Worm (Caenorhabditis elegans) whole organism, L4/young adult: ENCODE data around the gene K07C11.10.

Experiments used
- W03F9.2 ChIP-seq: fragments of 150-350 bp; optimal IDR thresholded peaks from 2 replicates; lab custom pipeline; 2014; ENCODE audit warnings: missing biosample characterization, missing genetic modification characterization
- dao-5 ChIP-seq: sonication (generic microtip); optimal IDR thresholded peaks from 2 replicates; lab custom pipeline; 2016; ENCODE audit warnings: missing genotype, missing genetic modification characterization, moderate library complexity, missing compliant biosample characterization
- him-1 ChIP-seq: sonication (generic microtip); optimal IDR thresholded peaks from 2 replicates; lab custom pipeline; 2016; ENCODE audit warnings: missing genotype, missing genetic modification reagents, missing genetic modification characterization, missing compliant biosample characterization

K07C11.10 gene

ce11 chrV:8226812-8227211 lies at the start of gene K07C11.10:
Gene K07C11.10, minus strand, starts transcription at chrV:8226912.
- TF ChIP-seq him-1 (tag; lab: Kevin White, UChicago) = no peak
- no peak for TF ChIP-seq W03F9.2 (tag; lab: Kevin White, UChicago)
- TF ChIP-seq dao-5 (tag; lab: Kevin White, UChicago) = no peak

- TF ChIP-seq him-1 (tag; lab: Kevin White, UChicago) = no peak
- TF ChIP-seq dao-5 (tag; lab: Kevin White, UChicago) = no peak
- no peak for TF ChIP-seq W03F9.2 (tag; lab: Kevin White, UChicago)
Measured at ce11 chrV:8271995-8272394, 45.3 kb upstream of the K07C11.10 start, which contains the start of gene asp-5. Gene asp-5, plus strand, starts transcription at chrV:8272385.

DNA sequence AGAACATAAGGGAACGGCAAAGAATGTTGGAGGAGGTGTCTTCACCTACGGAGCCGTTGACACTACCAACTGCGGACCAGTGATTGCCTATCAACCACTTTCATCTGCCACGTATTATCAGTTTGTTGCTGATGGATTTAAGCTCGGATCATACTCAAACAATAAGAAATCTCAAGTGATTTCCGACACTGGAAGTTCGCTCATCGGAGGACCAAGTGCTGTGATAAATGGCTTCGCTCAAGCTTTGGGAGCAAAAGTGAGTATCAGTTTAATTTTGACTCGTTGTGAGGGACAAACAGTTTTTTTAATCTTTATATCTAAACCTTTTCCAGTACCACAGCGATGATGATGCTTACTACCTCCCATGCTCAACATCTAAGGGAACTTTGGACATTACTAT lies 44.7 kb upstream of the K07C11.10 start:
- TF ChIP-seq W03F9.2 (tag; lab: Kevin White, UChicago) (no peak), dao-5 (tag; lab: Kevin White, UChicago) (no peak), him-1 (tag; lab: Kevin White, UChicago) (no peak)

- TF ChIP-seq him-1 (tag; lab: Kevin White, UChicago) = no peak
- no peak for TF ChIP-seq W03F9.2 (tag; lab: Kevin White, UChicago)
- no peak for TF ChIP-seq dao-5 (tag; lab: Kevin White, UChicago)
Measured at ce11 chrV:8269878-8270277, 43.2 kb upstream of the K07C11.10 start.

ce11 chrV:8268902-8269301 lies 42.2 kb upstream of the K07C11.10 start, which contains the start of the genes asp-6 and asp-12:
Gene asp-6, minus strand, starts transcription at chrV:8268937.
Gene asp-12, plus strand, starts transcription at chrV:8269210.
- TF ChIP-seq him-1 (tag; lab: Kevin White, UChicago) (no peak), W03F9.2 (tag; lab: Kevin White, UChicago) (no peak), dao-5 (tag; lab: Kevin White, UChicago) (no peak)

- TF ChIP-seq him-1 (tag; lab: Kevin White, UChicago) (no peak), W03F9.2 (tag; lab: Kevin White, UChicago) (no peak), dao-5 (tag; lab: Kevin White, UChicago) (no peak)
Measured at ce11 chrV:8267275-8267674, 40.6 kb upstream of the K07C11.10 start.

DNA sequence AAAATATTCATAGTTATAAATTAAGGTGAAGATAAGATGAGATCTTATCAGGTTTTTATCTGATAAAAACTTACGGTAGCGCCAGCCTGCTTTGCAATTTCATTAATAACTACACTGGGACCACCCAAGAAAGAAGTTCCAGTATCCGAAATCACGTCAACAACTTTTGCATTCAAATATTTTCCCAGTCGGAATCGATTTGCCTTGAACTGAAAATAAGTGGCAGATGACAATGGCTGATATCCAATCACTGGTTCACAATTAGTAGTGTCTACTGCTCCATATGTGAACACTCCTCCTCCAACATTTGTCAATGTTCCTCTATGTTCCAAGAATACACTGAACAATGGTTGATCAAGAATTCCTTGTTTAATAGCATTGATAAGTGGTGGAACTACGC lies 39.5 kb upstream of the K07C11.10 start, which contains the start of gene F21F8.5:
F21F8.5 (minus strand) TSS at position 101 of the 400 bp plus-strand sequence.
- TF ChIP-seq him-1 (tag; lab: Kevin White, UChicago) = no peak
- TF ChIP-seq dao-5 (tag; lab: Kevin White, UChicago) = no peak
- no peak for TF ChIP-seq W03F9.2 (tag; lab: Kevin White, UChicago)

DNA sequence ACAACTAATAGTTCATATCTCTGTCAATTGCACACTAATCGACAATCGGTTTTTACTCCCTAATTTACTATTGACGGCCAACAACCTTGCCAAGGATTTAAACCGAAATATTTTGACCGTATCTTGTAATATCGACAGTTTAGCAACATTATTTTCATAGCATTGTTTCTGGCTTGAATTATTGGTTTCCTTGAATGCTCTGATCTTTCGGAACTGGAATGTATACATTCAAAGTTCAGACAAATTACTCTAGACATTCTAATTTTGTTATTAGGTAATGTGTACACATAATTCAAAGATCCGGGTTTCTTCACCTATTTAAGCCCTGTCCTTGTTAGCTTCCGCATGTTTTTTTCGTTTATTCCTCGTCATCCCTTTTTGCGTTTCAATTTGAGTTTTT lies 37.2 kb upstream of the K07C11.10 start, which contains the start of gene C16D9.9:
C16D9.9 (plus strand) TSS at position 301 of the 400 bp plus-strand sequence.
- TF ChIP-seq him-1 (tag; lab: Kevin White, UChicago) (no peak), dao-5 (tag; lab: Kevin White, UChicago) (no peak), W03F9.2 (tag; lab: Kevin White, UChicago) (no peak)

- no peak for TF ChIP-seq him-1 (tag; lab: Kevin White, UChicago)
- no peak for TF ChIP-seq W03F9.2 (tag; lab: Kevin White, UChicago)
- no peak for TF ChIP-seq dao-5 (tag; lab: Kevin White, UChicago)
Measured at ce11 chrV:8263466-8263865, 36.8 kb upstream of the K07C11.10 start, which contains the start of gene C16D9.8. Gene C16D9.8, minus strand, starts transcription at chrV:8263566.

ce11 chrV:8262212-8262611 lies 35.5 kb upstream of the K07C11.10 start:
- TF ChIP-seq him-1 (tag; lab: Kevin White, UChicago) = no peak
- no peak for TF ChIP-seq W03F9.2 (tag; lab: Kevin White, UChicago)
- TF ChIP-seq dao-5 (tag; lab: Kevin White, UChicago) = no peak

DNA sequence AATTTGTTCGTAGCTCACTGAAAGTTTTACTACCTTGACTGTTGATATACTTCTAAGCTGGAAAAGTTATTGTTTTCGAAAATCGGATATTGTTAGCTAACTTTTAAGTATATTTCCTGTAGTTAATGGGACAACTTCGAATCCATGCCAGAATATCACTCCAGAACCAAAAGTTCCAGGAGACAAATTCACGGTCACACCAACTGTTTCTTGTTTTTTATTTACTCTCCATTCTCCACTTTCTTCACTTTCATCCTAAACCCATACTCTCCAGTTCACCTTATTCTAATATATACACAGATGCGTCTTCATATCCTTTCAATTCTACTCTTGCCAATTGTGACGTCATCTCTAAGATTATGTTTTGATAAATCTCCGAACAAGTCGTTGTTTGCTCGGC lies 32.3 kb upstream of the K07C11.10 start, which contains the start of gene C16D9.1:
C16D9.1 (plus strand) TSS at position 301 of the 400 bp plus-strand sequence.
- TF ChIP-seq him-1 (tag; lab: Kevin White, UChicago) (no peak), dao-5 (tag; lab: Kevin White, UChicago) (no peak), W03F9.2 (tag; lab: Kevin White, UChicago) (no peak)

DNA sequence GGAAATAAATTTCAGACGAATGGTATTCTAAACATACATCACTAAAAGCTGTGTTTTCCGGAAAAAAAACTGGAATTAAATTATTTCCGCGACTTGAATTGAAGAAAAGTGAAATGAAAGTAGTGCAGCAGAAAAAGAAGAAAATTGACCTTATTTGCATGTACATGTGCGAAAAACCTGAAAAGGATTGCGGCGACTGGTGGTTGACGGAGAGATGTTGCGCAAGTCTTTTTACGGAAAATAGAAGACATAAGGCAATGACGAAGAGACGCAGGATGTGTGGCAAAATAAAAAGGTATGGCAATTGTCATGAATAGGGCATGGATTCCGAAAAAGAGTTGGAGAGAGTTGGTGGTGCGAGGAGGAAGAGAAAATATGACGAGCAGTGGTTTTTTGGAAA lies 28.3 kb upstream of the K07C11.10 start:
- no peak for TF ChIP-seq him-1 (tag; lab: Kevin White, UChicago)

- TF ChIP-seq him-1 (tag; lab: Kevin White, UChicago) = no peak
- TF ChIP-seq W03F9.2 (tag; lab: Kevin White, UChicago) = no peak
- TF ChIP-seq dao-5 (tag; lab: Kevin White, UChicago) = no peak
Measured at ce11 chrV:8253946-8254345, 27.2 kb upstream of the K07C11.10 start.

ce11 chrV:8252532-8252931 lies 25.8 kb upstream of the K07C11.10 start:
- TF ChIP-seq W03F9.2 (tag; lab: Kevin White, UChicago) = no peak
- no peak for TF ChIP-seq dao-5 (tag; lab: Kevin White, UChicago)
- TF ChIP-seq him-1 (tag; lab: Kevin White, UChicago) = no peak
